Fruit fly (Drosophila melanogaster) whole organism, adult: ENCODE data around the gene Cnx99A.

ENCODE experiments used
- CG12768 ChIP-seq: fragments of 200-800 bp; sonication (Bioruptor generic); optimal IDR thresholded peaks from 2 replicates; lab custom pipeline; 2017; ENCODE audit warnings: missing biosample characterization, missing genetic modification characterization, mild to moderate bottlenecking, moderate library complexity, missing genetic modification reagents
- CG14711 ChIP-seq: fragments of 200-800 bp; sonication (Bioruptor generic); optimal IDR thresholded peaks from 2 replicates; lab custom pipeline; 2018; ENCODE audit warnings: missing biosample characterization, mild to moderate bottlenecking, missing genetic modification characterization, moderate library complexity
- CG1620 ChIP-seq: fragments of 200-800 bp; sonication (Bioruptor generic); optimal IDR thresholded peaks from 2 replicates; lab custom pipeline; 2016; ENCODE audit warnings: missing biosample characterization, missing genetic modification characterization
- CG7045 ChIP-seq: fragments of 200-800 bp; sonication (Bioruptor generic); optimal IDR thresholded peaks from 2 replicates; lab custom pipeline; 2017; ENCODE audit warnings: missing biosample characterization, mild to moderate bottlenecking, missing genetic modification characterization
- CG7101 ChIP-seq: fragments of 200-800 bp; sonication (Bioruptor generic); optimal IDR thresholded peaks from 2 replicates; lab custom pipeline; 2018; ENCODE audit warnings: missing biosample characterization, mild to moderate bottlenecking, missing genetic modification characterization, moderate library complexity
- Crg-1 ChIP-seq: fragments of 200-800 bp; sonication (Bioruptor generic); optimal IDR thresholded peaks from 2 replicates; lab custom pipeline; 2016; ENCODE audit warnings: missing biosample characterization, missing genetic modification characterization
- Hr96 ChIP-seq: fragments of 200-800 bp; sonication (Bioruptor generic); optimal IDR thresholded peaks from 2 replicates; lab custom pipeline; 2016; ENCODE audit warnings: missing biosample characterization, missing genetic modification characterization
- Mnt ChIP-seq: fragments of 200-800 bp; sonication (Bioruptor generic); optimal IDR thresholded peaks from 2 replicates; lab custom pipeline; 2016; ENCODE audit warnings: missing biosample characterization, mild to moderate bottlenecking, missing genetic modification characterization
- cic ChIP-seq: fragments of 200-800 bp; sonication (Bioruptor generic); optimal IDR thresholded peaks from 2 replicates; lab custom pipeline; 2017; ENCODE audit warnings: missing biosample characterization, mild to moderate bottlenecking, missing genetic modification characterization, moderate library complexity
- cnc ChIP-seq, 2 experiments: fragments of >200 bp; optimal IDR thresholded peaks; 2 replicates each; lab custom pipeline; 2017
- kay ChIP-seq: fragments of 200-800 bp; sonication (Bioruptor generic); peaks from one replicate; lab custom pipeline; 2016; ENCODE audit warnings: missing biosample characterization, missing genetic modification characterization, borderline replicate concordance
- ovo ChIP-seq: fragments of 200-800 bp; sonication (Bioruptor generic); optimal IDR thresholded peaks from 2 replicates; lab custom pipeline; 2016; ENCODE audit warnings: missing biosample characterization, missing genetic modification characterization
- pad ChIP-seq: fragments of 200-800 bp; sonication (Bioruptor generic); optimal IDR thresholded peaks from 3 replicates; lab custom pipeline; 2017; ENCODE audit warnings: missing biosample characterization, missing genetic modification characterization, mild to moderate bottlenecking, moderate library complexity, missing genetic modification reagents
- tj ChIP-seq: fragments of 200-800 bp; sonication (Bioruptor generic); optimal IDR thresholded peaks from 3 replicates; lab custom pipeline; 2017; ENCODE audit warnings: missing biosample characterization, mild to moderate bottlenecking, missing genetic modification characterization, moderate library complexity

dm6 chr3R:29311177-29311576 is 8.3 kb downstream of the Cnx99A start:
- TF ChIP-seq pad (GFP tag; lab: Kevin White, UChicago) (no peak), CG12768 (GFP tag; lab: Kevin White, UChicago) (no peak), Crg-1 (GFP tag; lab: Kevin White, UChicago) (no peak), tj (no peak), CG1620 (no peak), cnc (optimal IDR thresholded peaks at IDR 0.05; lab: Kevin White, UChicago) (no peak), CG7101 (tag; lab: Kevin White, UChicago) (no peak), kay (GFP tag; lab: Kevin White, UChicago) (no peak), Hr96 (GFP tag; lab: Kevin White, UChicago) (no peak), CG7045 (GFP tag; lab: Kevin White, UChicago) (no peak), Mnt (GFP tag; lab: Kevin White, UChicago) (no peak), CG14711 (tag; lab: Kevin White, UChicago) (no peak), cic (no peak), ovo (GFP tag; lab: Kevin White, UChicago) (no peak)
